Worm (Caenorhabditis elegans) whole organism, young adult: ENCODE data around the gene D2045.8.

ENCODE experiments used
- B0261.1 ChIP-seq: sonication (generic microtip); optimal IDR thresholded peaks from 2 replicates; lab custom pipeline; 2016; ENCODE audit warnings: mild to moderate bottlenecking, missing genetic modification characterization, moderate library complexity, missing compliant biosample characterization
- B0336.3 ChIP-seq: fragments of 200-800 bp; sonication (Bioruptor generic); IDR thresholded peaks from 2 replicates; pipeline ENCODE4 v1.3.6; 2022; ENCODE audit warnings: missing genetic modification characterization, missing compliant biosample characterization
- C06A6.2 ChIP-seq: fragments of 200-800 bp; sonication (Bioruptor generic); conservative IDR thresholded peaks from 2 replicates; pipeline ENCODE4 v1.3.6; 2022; ENCODE audit warnings: missing genetic modification characterization, missing compliant biosample characterization
- C17E4.6 ChIP-seq: fragments of 200-800 bp; sonication (Bioruptor generic); IDR thresholded peaks from 2 replicates; pipeline ENCODE4 v1.3.6; 2022; ENCODE audit warnings: missing genetic modification reagents, missing genetic modification characterization, missing compliant biosample characterization
- F10E7.11 ChIP-seq: sonication (generic microtip); optimal IDR thresholded peaks from 2 replicates; lab custom pipeline; 2017; ENCODE audit warnings: mild to moderate bottlenecking, missing genetic modification characterization, moderate library complexity, missing compliant biosample characterization
- F22D6.2 ChIP-seq: sonication (generic microtip); optimal IDR thresholded peaks from 2 replicates; lab custom pipeline; 2016; ENCODE audit warnings: mild to moderate bottlenecking, missing genetic modification characterization, missing compliant biosample characterization
- F33H1.4 ChIP-seq: fragments of 200-800 bp; sonication (Bioruptor generic); IDR thresholded peaks from 2 replicates; pipeline ENCODE4 v1.3.6; 2022; ENCODE audit warnings: missing genetic modification reagents, missing genetic modification characterization, missing compliant biosample characterization
- F39B2.1 ChIP-seq: fragments of 200-800 bp; sonication (Bioruptor generic); IDR thresholded peaks from 2 replicates; pipeline ENCODE4 v1.3.6; 2022; ENCODE audit warnings: missing genetic modification reagents, missing genetic modification characterization, missing compliant biosample characterization
- F55B11.4 ChIP-seq: sonication (generic microtip); optimal IDR thresholded peaks from 2 replicates; lab custom pipeline; 2016; ENCODE audit warnings: missing compliant biosample characterization, missing genetic modification characterization, borderline replicate concordance; ENCODE audit not compliant: insufficient read depth
- F57A8.1 ChIP-seq: fragments of 200-800 bp; sonication (Bioruptor generic); optimal IDR thresholded peaks from 2 replicates; lab custom pipeline; 2018; ENCODE audit warnings: mild to moderate bottlenecking, missing genetic modification characterization, moderate library complexity, missing compliant biosample characterization
- F57C9.4 ChIP-seq: sonication (generic microtip); optimal IDR thresholded peaks from 2 replicates; lab custom pipeline; 2017; ENCODE audit warnings: mild to moderate bottlenecking, missing genetic modification characterization, missing compliant biosample characterization
- K12H6.12 ChIP-seq: fragments of 200-800 bp; sonication (Bioruptor generic); optimal IDR thresholded peaks from 2 replicates; lab custom pipeline; 2018; ENCODE audit warnings: mild to moderate bottlenecking, missing genetic modification characterization, missing compliant biosample characterization
- T07F8.4 ChIP-seq: sonication (generic microtip); optimal IDR thresholded peaks from 2 replicates; lab custom pipeline; 2016; ENCODE audit warnings: mild to moderate bottlenecking, missing genetic modification characterization, moderate library complexity, missing compliant biosample characterization
- T26A5.8 ChIP-seq: sonication (generic microtip); optimal IDR thresholded peaks from 2 replicates; lab custom pipeline; 2016; ENCODE audit warnings: missing genetic modification characterization, missing compliant biosample characterization
- Y53F4B.3 ChIP-seq: fragments of 200-800 bp; sonication (Bioruptor generic); IDR thresholded peaks from 2 replicates; pipeline ENCODE4 v1.3.6; 2022; ENCODE audit warnings: missing genetic modification reagents, missing genetic modification characterization, missing compliant biosample characterization
- Y67H2A.10 ChIP-seq: fragments of 200-800 bp; sonication (Bioruptor generic); conservative IDR thresholded peaks from 2 replicates; pipeline ENCODE4 v1.3.6; 2022; ENCODE audit warnings: missing genetic modification reagents, missing genetic modification characterization, missing compliant biosample characterization
- atf-7 ChIP-seq: sonication (generic microtip); optimal IDR thresholded peaks from 2 replicates; lab custom pipeline; 2017; ENCODE audit warnings: mild to moderate bottlenecking, missing genetic modification characterization, missing compliant biosample characterization
- athp-1 ChIP-seq: sonication (generic microtip); optimal IDR thresholded peaks from 2 replicates; lab custom pipeline; 2017; ENCODE audit warnings: mild to moderate bottlenecking, missing genetic modification characterization, missing compliant biosample characterization
- bed-1 ChIP-seq: fragments of 200-800 bp; sonication (Bioruptor generic); IDR thresholded peaks from 2 replicates; pipeline ENCODE4 v1.3.6; 2022; ENCODE audit warnings: missing genetic modification reagents, missing genetic modification characterization, missing compliant biosample characterization
- ccch-3 ChIP-seq: fragments of 200-800 bp; sonication (Bioruptor generic); optimal IDR thresholded peaks from 2 replicates; lab custom pipeline; 2018; ENCODE audit warnings: mild to moderate bottlenecking, missing genetic modification characterization, missing compliant biosample characterization
- ceh-100 ChIP-seq: fragments of 200-800 bp; sonication (Bioruptor generic); IDR thresholded peaks from 2 replicates; pipeline ENCODE4 v1.3.6; 2022; ENCODE audit warnings: missing genetic modification reagents, missing genetic modification characterization, missing compliant biosample characterization
- ceh-91 ChIP-seq: fragments of 200-800 bp; sonication (Bioruptor generic); IDR thresholded peaks from 2 replicates; pipeline ENCODE4 v1.3.6; 2022; ENCODE audit warnings: missing genetic modification reagents, missing genetic modification characterization, missing compliant biosample characterization
- chd-7 ChIP-seq: sonication (generic microtip); optimal IDR thresholded peaks from 2 replicates; lab custom pipeline; 2016; ENCODE audit warnings: mild to moderate bottlenecking, missing genetic modification characterization, moderate library complexity, missing compliant biosample characterization
- die-1 ChIP-seq: sonication (generic microtip); optimal IDR thresholded peaks from 2 replicates; lab custom pipeline; 2016; ENCODE audit warnings: missing genotype, mild to moderate bottlenecking, missing genetic modification characterization, missing compliant biosample characterization
- dox-1 ChIP-seq: fragments of 200-800 bp; sonication (Bioruptor generic); IDR thresholded peaks from 2 replicates; pipeline ENCODE4 v1.3.6; 2022; ENCODE audit warnings: missing genetic modification reagents, missing genetic modification characterization, missing compliant biosample characterization
- efl-1 ChIP-seq: fragments of 150-350 bp; optimal IDR thresholded peaks from 2 replicates; lab custom pipeline; 2014; ENCODE audit warnings: missing biosample characterization, missing genetic modification reagents, missing genetic modification characterization
- hlh-26 ChIP-seq: fragments of 200-800 bp; sonication (Bioruptor generic); conservative IDR thresholded peaks from 2 replicates; pipeline ENCODE4 v1.3.6; 2022; ENCODE audit warnings: missing genetic modification reagents, missing genetic modification characterization, missing compliant biosample characterization
- hmg-1.2 ChIP-seq: fragments of 200-800 bp; sonication (Bioruptor generic); IDR thresholded peaks from 2 replicates; pipeline ENCODE4 v1.3.6; 2022; ENCODE audit warnings: missing genetic modification reagents, missing genetic modification characterization, missing compliant biosample characterization
- let-607 ChIP-seq, 2 experiments: fragments of 200-800 bp in 1 of 2; sonication (Bioruptor generic) in 1 of 2; sonication (generic microtip) in 1 of 2; optimal IDR thresholded peaks; 2 replicates each; lab custom pipeline; 2016 to 2018; ENCODE audit warnings: mild to moderate bottlenecking in 2 of 2, missing compliant biosample characterization in 2 of 2, missing genetic modification characterization in 2 of 2, moderate library complexity in 2 of 2, missing genotype in 1 of 2
- lin-26 ChIP-seq: fragments of 200-800 bp; sonication (Bioruptor generic); IDR thresholded peaks from 2 replicates; pipeline ENCODE4 v1.3.6; 2022; ENCODE audit warnings: missing genetic modification reagents, missing genetic modification characterization, missing compliant biosample characterization
- lin-40 ChIP-seq: sonication (generic microtip); optimal IDR thresholded peaks from 2 replicates; lab custom pipeline; 2016; ENCODE audit warnings: missing genetic modification characterization, mild to moderate bottlenecking, missing compliant biosample characterization, missing genotype, missing genetic modification reagents
- lin-54 ChIP-seq: fragments of 200-800 bp; sonication (Bioruptor generic); optimal IDR thresholded peaks from 2 replicates; lab custom pipeline; 2018; ENCODE audit warnings: mild to moderate bottlenecking, missing genetic modification characterization, missing compliant biosample characterization
- lir-1 ChIP-seq: fragments of 200-800 bp; sonication (Bioruptor generic); conservative IDR thresholded peaks from 2 replicates; pipeline ENCODE4 v1.3.6; 2022; ENCODE audit warnings: missing genetic modification reagents, missing genetic modification characterization, missing compliant biosample characterization
- madf-10 ChIP-seq: sonication (generic microtip); optimal IDR thresholded peaks from 2 replicates; lab custom pipeline; 2016; ENCODE audit warnings: mild to moderate bottlenecking, missing genetic modification characterization, missing compliant biosample characterization
- madf-3 ChIP-seq: fragments of 200-800 bp; sonication (Bioruptor generic); IDR thresholded peaks from 2 replicates; pipeline ENCODE4 v1.3.6; 2022; ENCODE audit warnings: missing genetic modification reagents, missing genetic modification characterization, missing compliant biosample characterization
- madf-6 ChIP-seq: fragments of 200-800 bp; sonication (Bioruptor generic); IDR thresholded peaks from 2 replicates; pipeline ENCODE4 v1.3.6; 2022; ENCODE audit warnings: missing genetic modification reagents, missing genetic modification characterization, missing compliant biosample characterization
- nfya-1 ChIP-seq: sonication (generic microtip); optimal IDR thresholded peaks from 2 replicates; lab custom pipeline; 2017; ENCODE audit warnings: antibody characterized with exemption, missing compliant biosample characterization, missing genetic modification characterization, borderline replicate concordance; ENCODE audit not compliant: insufficient read depth
- nhr-179 ChIP-seq: sonication (generic microtip); optimal IDR thresholded peaks from 2 replicates; lab custom pipeline; 2016; ENCODE audit warnings: mild to moderate bottlenecking, missing genetic modification characterization, missing compliant biosample characterization
- nhr-27 ChIP-seq: fragments of 200-800 bp; sonication (Bioruptor generic); optimal IDR thresholded peaks from 2 replicates; lab custom pipeline; 2018; ENCODE audit warnings: mild to moderate bottlenecking, missing genetic modification characterization, moderate library complexity, missing compliant biosample characterization
- rec-8 ChIP-seq, 2 experiments: sonication (generic microtip); optimal IDR thresholded peaks; 2 replicates each; lab custom pipeline; 2016; ENCODE audit warnings: mild to moderate bottlenecking in 2 of 2, missing genetic modification characterization in 2 of 2, missing genetic modification reagents in 2 of 2, missing genotype in 2 of 2, missing biosample characterization in 1 of 2, missing compliant biosample characterization in 1 of 2, moderate library complexity in 1 of 2
- repo-1 ChIP-seq: sonication (generic microtip); optimal IDR thresholded peaks from 2 replicates; lab custom pipeline; 2017; ENCODE audit warnings: mild to moderate bottlenecking, missing genetic modification characterization, missing compliant biosample characterization
- sdz-38 ChIP-seq: sonication (generic microtip); optimal IDR thresholded peaks from 2 replicates; lab custom pipeline; 2016; ENCODE audit warnings: missing genotype, missing genetic modification characterization, missing compliant biosample characterization
- snpc-3.4 ChIP-seq: sonication (generic microtip); optimal IDR thresholded peaks from 2 replicates; lab custom pipeline; 2017; ENCODE audit warnings: missing genetic modification characterization, mild to moderate bottlenecking, missing compliant biosample characterization, antibody characterized with exemption, moderate library complexity, missing genotype, missing genetic modification reagents
- unc-62 ChIP-seq: fragments of 150-350 bp; optimal IDR thresholded peaks from 2 replicates; lab custom pipeline; 2014; ENCODE audit warnings: missing biosample characterization, missing genetic modification reagents, missing genetic modification characterization
- ztf-18 ChIP-seq: sonication (generic microtip); optimal IDR thresholded peaks from 2 replicates; lab custom pipeline; 2016; ENCODE audit warnings: missing genotype, mild to moderate bottlenecking, missing genetic modification characterization, missing compliant biosample characterization
- ztf-26 ChIP-seq: sonication (generic microtip); optimal IDR thresholded peaks from 2 replicates; lab custom pipeline; 2017; ENCODE audit warnings: missing genetic modification characterization, missing compliant biosample characterization
- ztf-28 ChIP-seq: fragments of 200-800 bp; sonication (Bioruptor generic); IDR thresholded peaks from 2 replicates; pipeline ENCODE4 v1.3.6; 2022; ENCODE audit warnings: missing genetic modification reagents, missing genetic modification characterization, missing compliant biosample characterization
- ztf-3 ChIP-seq: fragments of 200-800 bp; sonication (Bioruptor generic); optimal IDR thresholded peaks from 2 replicates; lab custom pipeline; 2018; ENCODE audit warnings: mild to moderate bottlenecking, missing genetic modification characterization, missing compliant biosample characterization
- ztf-6 ChIP-seq: fragments of 200-800 bp; sonication (Bioruptor generic); IDR thresholded peaks from 2 replicates; pipeline ENCODE4 v1.3.6; 2022; ENCODE audit warnings: missing genetic modification reagents, missing genetic modification characterization, missing compliant biosample characterization

The D2045.8 gene

ce11 chrIII:10461164-10461546 is 20.9 kb upstream of the D2045.8 start, which contains the start of gene atx-2:
TSS of gene atx-2 (plus strand) at chrIII:10461389.
- peak; percentile 92 for TF ChIP-seq chd-7 (tag; lab: Kevin White, UChicago)
- TF ChIP-seq efl-1 (GFP tag; lab: Kevin White, UChicago), result peak; percentile 77
- peak; percentile 91 for TF ChIP-seq lin-54 (GFP tag; lab: Kevin White, UChicago)
- TF ChIP-seq ceh-91, result peak; percentile 85
- no peak for TF ChIP-seq bed-1 (GFP tag; lab: Robert Waterston, UW)
- peak; percentile 72 for TF ChIP-seq ztf-18 (tag; lab: Kevin White, UChicago)
- TF ChIP-seq hlh-26 (GFP tag; lab: Robert Waterston, UW), result no peak
- peak; percentile 1 for TF ChIP-seq T07F8.4 (tag; lab: Kevin White, UChicago)
- TF ChIP-seq nfya-1 (tag; lab: Kevin White, UChicago), result no peak
- TF ChIP-seq Y53F4B.3 (GFP tag; lab: Robert Waterston, UW), result no peak
- peak; percentile 99 for TF ChIP-seq ceh-100 (GFP tag; lab: Robert Waterston, UW)
- peak; percentile 81 for TF ChIP-seq repo-1 (tag; lab: Kevin White, UChicago)
- peak; percentile 88 for TF ChIP-seq lin-26 (GFP tag; lab: Robert Waterston, UW)
- no peak for TF ChIP-seq sdz-38 (tag; lab: Kevin White, UChicago)
- peak; percentile 97 for TF ChIP-seq dox-1 (GFP tag; lab: Robert Waterston, UW)
- no peak for TF ChIP-seq nhr-179
- peak; percentile 76 to 94 for TF ChIP-seq rec-8 (tag; optimal IDR thresholded peaks at IDR 0.05; lab: Kevin White, UChicago)
- peak; percentile 64 for TF ChIP-seq T26A5.8 (tag; lab: Kevin White, UChicago)
- peak; percentile 95 for TF ChIP-seq ztf-28 (GFP tag; lab: Robert Waterston, UW)
- TF ChIP-seq B0261.1, result no peak
- peak; percentile 96 for TF ChIP-seq athp-1 (tag; lab: Kevin White, UChicago)
- no peak for TF ChIP-seq unc-62 (GFP tag; lab: Kevin White, UChicago)
- peak; percentile 66 for TF ChIP-seq F10E7.11
- peak; percentile 90 for TF ChIP-seq die-1 (tag; lab: Kevin White, UChicago)
- TF ChIP-seq F57A8.1 (GFP tag; lab: Kevin White, UChicago), result no peak
- no peak for TF ChIP-seq F55B11.4 (tag; lab: Kevin White, UChicago)
- TF ChIP-seq C06A6.2, result peak; percentile 94
- peak; percentile 74 for TF ChIP-seq lin-40 (tag; lab: Kevin White, UChicago)
- peak; percentile 76 for TF ChIP-seq snpc-3.4 (tag; lab: Kevin White, UChicago)
- TF ChIP-seq nhr-27 (tag; lab: Kevin White, UChicago), result no peak
- peak; percentile 78 for TF ChIP-seq F22D6.2 (tag; lab: Kevin White, UChicago)
- peak; percentile 89 for TF ChIP-seq madf-10 (tag; lab: Kevin White, UChicago)
- TF ChIP-seq F57C9.4 (tag; lab: Kevin White, UChicago), result no peak
- TF ChIP-seq B0336.3, result peak; percentile 86
- TF ChIP-seq Y67H2A.10 (GFP tag; lab: Robert Waterston, UW), result peak; percentile 86
- peak; percentile 84 for TF ChIP-seq K12H6.12 (tag; lab: Kevin White, UChicago)
- no peak for TF ChIP-seq ccch-3 (GFP tag; lab: Kevin White, UChicago)
- peak; percentile 92 for TF ChIP-seq madf-3 (GFP tag; lab: Robert Waterston, UW)
- peak; percentile 61 for TF ChIP-seq ztf-26 (tag; lab: Kevin White, UChicago)
- TF ChIP-seq C17E4.6 (GFP tag; lab: Robert Waterston, UW), result peak; percentile 84
- 0 out of 2 replicates have a peak, but pooled peaks have one; percentile 48 for TF ChIP-seq F39B2.1 (GFP tag; lab: Robert Waterston, UW)
- peak; percentile 89 for TF ChIP-seq madf-6 (GFP tag; lab: Robert Waterston, UW)
- peak; percentile 61 to 84 for TF ChIP-seq let-607 (tag; optimal IDR thresholded peaks at IDR 0.05; lab: Kevin White, UChicago)
- peak; percentile 71 for TF ChIP-seq F33H1.4 (GFP tag; lab: Robert Waterston, UW)
- peak; percentile 83 for TF ChIP-seq lir-1 (GFP tag; lab: Robert Waterston, UW)
- TF ChIP-seq ztf-3 (GFP tag; lab: Kevin White, UChicago), result no peak
- TF ChIP-seq atf-7 (tag; lab: Kevin White, UChicago), result peak; percentile 83
- 0 out of 2 replicates have a peak, but pooled peaks have one; percentile 76 for TF ChIP-seq ztf-6
- TF ChIP-seq hmg-1.2 (GFP tag; lab: Robert Waterston, UW), result peak; percentile 83
